Fruit fly (Drosophila melanogaster): ENCODE results near the gene Raf.

The Raf gene

dm6 chrX:2298708-2299370 is 3.6 kb downstream of the Raf start (continued):
- TF ChIP-seq CG6791 (GFP tag; IDR thresholded peaks at IDR 0.05; ENCODE audit: partially characterized antibody) = no peak
- peak; percentile 70 for TF ChIP-seq CG8944 (GFP tag; optimal IDR thresholded peaks at IDR 0.05)
- TF ChIP-seq stc (GFP tag; IDR thresholded peaks at IDR 0.05) = peak; percentile 83
- peak; percentile 69 for TF ChIP-seq CG8359 (GFP tag; optimal IDR thresholded peaks at IDR 0.05; ENCODE audit: borderline replicate concordance)
- TF ChIP-seq CG8765 (GFP tag; IDR thresholded peaks at IDR 0.05) = peak; percentile 73
- peak; percentile 57 for TF ChIP-seq Hr3 (GFP tag; optimal IDR thresholded peaks at IDR 0.05)
- TF ChIP-seq CG11695 (GFP tag; IDR thresholded peaks at IDR 0.05) = peak; percentile 82
- peak; percentile 88 for TF ChIP-seq Hsf (GFP tag; optimal IDR thresholded peaks at IDR 0.05)
- TF ChIP-seq Mrtf (GFP tag; IDR thresholded peaks at IDR 0.05) = peak; percentile 60; the same call in 2 of the 3 replicates
- TF ChIP-seq tx (GFP tag; optimal IDR thresholded peaks at IDR 0.05) = peak; percentile 62
- TF ChIP-seq CG1792 (GFP tag; optimal IDR thresholded peaks at IDR 0.05) = peak; percentile 52
- peak; percentile 79 for TF ChIP-seq fd96Cb (tag; optimal IDR thresholded peaks at IDR 0.05)
- TF ChIP-seq CG13287 (GFP tag; IDR thresholded peaks at IDR 0.05; ENCODE audit: partially characterized antibody) = no peak
- no peak for TF ChIP-seq Elba2 (GFP tag; optimal IDR thresholded peaks at IDR 0.05)
- TF ChIP-seq HLH3B (GFP tag; IDR thresholded peaks at IDR 0.05) = peak; percentile 80
- no peak for TF ChIP-seq Hmx (GFP tag; optimal IDR thresholded peaks at IDR 0.05)
- TF ChIP-seq CG6765 (GFP tag; optimal IDR thresholded peaks at IDR 0.05) = no peak
- TF ChIP-seq Camta (GFP tag; optimal IDR thresholded peaks at IDR 0.05) = peak; percentile 84
- no peak for TF ChIP-seq D19B (GFP tag; optimal IDR thresholded peaks at IDR 0.05)
- peak; percentile 47 for TF ChIP-seq CG18619 (GFP tag; optimal IDR thresholded peaks at IDR 0.05)
- TF ChIP-seq CG1602 (GFP tag; optimal IDR thresholded peaks at IDR 0.05) = peak; percentile 83
- TF ChIP-seq bowl (GFP tag; IDR thresholded peaks at IDR 0.05) = no peak
- peak; percentile 73 for TF ChIP-seq CG14441 (GFP tag; IDR thresholded peaks at IDR 0.05)
- TF ChIP-seq Med (GFP tag) = peak; percentile 97
- no peak for TF ChIP-seq hkb (optimal IDR thresholded peaks at IDR 0.05)
- TF ChIP-seq hkb (GFP tag; IDR thresholded peaks at IDR 0.05) = peak; percentile 87
- TF ChIP-seq sc (optimal IDR thresholded peaks at IDR 0.05) = no peak
- TF ChIP-seq sc (GFP tag; optimal IDR thresholded peaks at IDR 0.05) = peak; percentile 75
- TF ChIP-seq ATbp (GFP tag; optimal IDR thresholded peaks at IDR 0.05) = peak; percentile 79
- peak; percentile 100 for TF ChIP-seq CG4820 (GFP tag; optimal IDR thresholded peaks at IDR 0.05)
- TF ChIP-seq peb (GFP tag; IDR thresholded peaks at IDR 0.05) = peak; percentile 55; the same call in 1 of the 2 replicates
- TF ChIP-seq Nf-YB (GFP tag; optimal IDR thresholded peaks at IDR 0.05) = peak; percentile 75
- peak; percentile 92 for TF ChIP-seq sens-2 (GFP tag; IDR thresholded peaks at IDR 0.05)
- TF ChIP-seq cwo (GFP tag; optimal IDR thresholded peaks at IDR 0.05) = peak; percentile 40
- peak; percentile 53 for TF ChIP-seq disco-r (GFP tag; optimal IDR thresholded peaks at IDR 0.05)
- peak; percentile 1 for TF ChIP-seq CG15514 (GFP tag; optimal IDR thresholded peaks at IDR 0.05)
- TF ChIP-seq CG4424 (GFP tag; optimal IDR thresholded peaks at IDR 0.05) = peak; percentile 79
- TF ChIP-seq Trl (optimal IDR thresholded peaks at IDR 0.05) = no peak
- TF ChIP-seq Trl (GFP tag; optimal IDR thresholded peaks at IDR 0.05) = peak; percentile 85
- peak; percentile 70 for TF ChIP-seq CG13775 (GFP tag; optimal IDR thresholded peaks at IDR 0.05)
- no peak for TF ChIP-seq CG16813 (GFP tag; IDR thresholded peaks at IDR 0.05; ENCODE audit: partially characterized antibody)
- peak; percentile 25 for TF ChIP-seq MESR4 (GFP tag; optimal IDR thresholded peaks at IDR 0.05)
- peak; percentile 70 for TF ChIP-seq CG9437 (GFP tag; optimal IDR thresholded peaks at IDR 0.05)
- TF ChIP-seq Ravus (GFP tag; IDR thresholded peaks at IDR 0.05) = no peak; the same call in 1 of the 2 replicates
- no peak for TF ChIP-seq ato (GFP tag; IDR thresholded peaks at IDR 0.05; ENCODE audit: partially characterized antibody)
- peak; percentile 32 for TF ChIP-seq kay (GFP tag; optimal IDR thresholded peaks at IDR 0.05)
- peak; percentile 76 for TF ChIP-seq onecut (GFP tag; IDR thresholded peaks at IDR 0.05)
- TF ChIP-seq CG5180 (GFP tag; optimal IDR thresholded peaks at IDR 0.05) = peak; percentile 59
- no peak for TF ChIP-seq Adf1 (GFP tag; IDR thresholded peaks at IDR 0.05)
- peak; percentile 27; the same call in 1 of the 2 replicates for TF ChIP-seq CG9215 (GFP tag; IDR thresholded peaks at IDR 0.05)
- peak; percentile 16 for TF ChIP-seq CG6654 (GFP tag; optimal IDR thresholded peaks at IDR 0.05)
